Worm (Caenorhabditis elegans) whole organism, late embryonic: ENCODE measurements around the gene php-3.

Experiments used
- C08G9.2 ChIP-seq: sonication (generic microtip); optimal IDR thresholded peaks from 2 replicates; lab custom pipeline; 2016; ENCODE audit warnings: mild to moderate bottlenecking, missing genetic modification characterization, moderate library complexity, missing compliant biosample characterization
- dmd-4 ChIP-seq: sonication (generic microtip); optimal IDR thresholded peaks from 2 replicates; lab custom pipeline; 2016; ENCODE audit warnings: borderline replicate concordance, missing genetic modification characterization, missing compliant biosample characterization
- nhr-11 ChIP-seq: fragments of 150-350 bp; optimal IDR thresholded peaks from 2 replicates; lab custom pipeline; 2014; ENCODE audit warnings: missing biosample characterization, missing genetic modification characterization
- nhr-232 ChIP-seq: sonication (generic microtip); optimal IDR thresholded peaks from 2 replicates; lab custom pipeline; 2016; ENCODE audit warnings: missing genetic modification characterization, missing compliant biosample characterization
- pqm-1 ChIP-seq: sonication (generic microtip); optimal IDR thresholded peaks from 2 replicates; lab custom pipeline; 2016; ENCODE audit warnings: missing genetic modification characterization, missing compliant biosample characterization
- sdc-2 ChIP-seq: sonication (generic microtip); optimal IDR thresholded peaks from 2 replicates; lab custom pipeline; 2016; ENCODE audit warnings: missing genotype, missing genetic modification characterization, missing compliant biosample characterization

php-3 gene

ce11 chrIII:12030669-12031068 lies 46.7 kb downstream of the php-3 start, which contains the start of gene Y79H2A.2:
Gene Y79H2A.2 (minus strand): TSS chrIII:12030769.
- TF ChIP-seq nhr-232 (tag; lab: Kevin White, UChicago) (no peak), sdc-2 (tag; lab: Kevin White, UChicago) (no peak), dmd-4 (no peak)

ce11 chrIII:12028769-12029168 lies 48.6 kb downstream of the php-3 start, which contains the start of gene Y79H2A.12:
Gene Y79H2A.12 (minus strand): TSS chrIII:12028869.
- no peak for TF ChIP-seq nhr-11 (tag; lab: Kevin White, UChicago)
- no peak for TF ChIP-seq pqm-1
- no peak for TF ChIP-seq C08G9.2 (tag; lab: Kevin White, UChicago)
